Worm (Caenorhabditis elegans) whole organism, L2 larva: ENCODE measurements around the gene ubh-3.

ENCODE experiments used
- ama-1 ChIP-seq: fragments of 150-350 bp; optimal IDR thresholded peaks from 2 replicates; lab custom pipeline; 2018; ENCODE audit warnings: inconsistent platforms
- blmp-1 ChIP-seq: sonication (generic microtip); optimal IDR thresholded peaks from 2 replicates; lab custom pipeline; 2017; ENCODE audit warnings: missing genetic modification characterization, mild to moderate bottlenecking, missing compliant biosample characterization, antibody characterized with exemption, moderate library complexity; ENCODE audit not compliant: insufficient read depth
- elt-3 ChIP-seq: sonication (generic microtip); optimal IDR thresholded peaks from 2 replicates; lab custom pipeline; 2017; ENCODE audit warnings: missing biosample characterization, missing genetic modification characterization
- lin-39 ChIP-seq: fragments of 150-350 bp; optimal IDR thresholded peaks from 2 replicates; lab custom pipeline; 2014; ENCODE audit warnings: missing biosample characterization, missing genetic modification reagents, missing genetic modification characterization
- mbf-1 ChIP-seq: sonication (generic microtip); optimal IDR thresholded peaks from 2 replicates; lab custom pipeline; 2017; ENCODE audit warnings: missing biosample characterization, missing genetic modification characterization
- nhr-237 ChIP-seq: fragments of 150-350 bp; optimal IDR thresholded peaks from 2 replicates; lab custom pipeline; 2014; ENCODE audit warnings: missing biosample characterization, missing genetic modification characterization
- nhr-25 ChIP-seq: fragments of 150-350 bp; sonication (generic microtip); optimal IDR thresholded peaks from 3 replicates; lab custom pipeline; 2014; ENCODE audit warnings: missing biosample characterization, missing genetic modification characterization
- skn-1 ChIP-seq: sonication (generic microtip); optimal IDR thresholded peaks from 2 replicates; lab custom pipeline; 2017; ENCODE audit warnings: missing biosample characterization, missing genetic modification characterization
- snpc-4 ChIP-seq: fragments of 150-350 bp; optimal IDR thresholded peaks from 2 replicates; lab custom pipeline; 2014; ENCODE audit warnings: missing biosample characterization, missing genetic modification characterization
- unc-62 ChIP-seq: fragments of 150-350 bp; optimal IDR thresholded peaks from 2 replicates; lab custom pipeline; 2014; ENCODE audit warnings: missing biosample characterization, missing genetic modification reagents, missing genetic modification characterization

DNA sequence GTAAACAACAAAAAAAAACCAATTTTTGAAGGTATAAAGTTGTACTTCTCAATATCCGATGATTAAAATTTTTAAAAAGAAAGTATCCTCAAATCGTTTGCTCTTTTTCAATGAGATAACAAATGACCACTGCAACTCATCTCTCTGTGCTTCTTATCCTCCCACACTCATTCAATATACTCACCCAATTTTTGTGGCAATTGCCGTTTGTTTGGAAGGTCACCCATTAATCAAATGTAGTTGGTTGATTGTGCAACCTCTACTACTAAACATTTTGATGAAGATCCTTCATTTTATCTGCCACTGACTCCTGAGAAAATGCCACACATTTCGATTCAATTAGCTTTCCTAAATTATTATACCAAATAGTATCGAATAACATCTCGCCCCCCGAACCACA lies 40.9 kb downstream of the ubh-3 start:
- TF ChIP-seq unc-62 (GFP tag; lab: Kevin White, UChicago): no peak
- no peak for TF ChIP-seq skn-1
- no peak for TF ChIP-seq nhr-25
- no peak for TF ChIP-seq snpc-4
- TF ChIP-seq blmp-1 (tag; lab: Kevin White, UChicago): no peak
- TF ChIP-seq lin-39: no peak
- TF ChIP-seq mbf-1: no peak
- TF ChIP-seq ama-1: no peak
- TF ChIP-seq elt-3 (tag; lab: Kevin White, UChicago): no peak
- TF ChIP-seq nhr-237: no peak
